Worm (Caenorhabditis elegans): Measurements from ENCODE around the gene F38B7.17.

DNA sequence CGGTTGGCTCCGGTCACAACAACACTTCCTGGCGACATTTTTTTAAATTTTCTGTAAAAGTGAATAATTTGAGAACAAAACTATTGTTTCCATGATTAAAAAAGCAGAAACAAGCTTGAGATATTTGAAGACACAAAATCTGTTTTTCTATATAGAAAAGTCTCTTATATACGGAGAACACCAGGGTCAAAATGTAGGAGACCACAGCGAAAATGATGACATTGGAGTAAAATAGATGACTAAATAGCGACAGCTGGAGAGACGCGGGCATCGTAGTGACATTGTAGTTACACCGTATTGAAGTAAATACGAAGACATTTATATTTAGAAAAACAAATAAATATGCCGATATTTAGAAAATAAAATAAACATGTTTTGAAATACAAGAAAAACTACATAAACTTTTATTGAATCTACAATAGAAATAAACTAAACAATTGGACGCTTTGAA, 32.6 kb downstream of the F38B7.17 start, which contains the start of gene sdz-8:
- TF ChIP-seq dao-5 (tag; optimal IDR thresholded peaks at IDR 0.05), result no peak
- TF ChIP-seq him-1 (tag; optimal IDR thresholded peaks at IDR 0.05), result no peak
- no peak for TF ChIP-seq W03F9.2 (tag; optimal IDR thresholded peaks at IDR 0.05)
